Fruit fly (Drosophila melanogaster) whole organism, embryonic: ENCODE measurements around the gene CG18581.

ENCODE experiments used
- B-H1 ChIP-seq: fragments of 200-800 bp; sonication (Bioruptor generic); IDR thresholded peaks from 3 replicates; pipeline ENCODE4 v1.3.6; 2022; ENCODE audit warnings: missing biosample characterization, missing genetic modification characterization
- Bdp1 ChIP-seq: fragments of 200-800 bp; sonication (Bioruptor generic); optimal IDR thresholded peaks from 3 replicates; lab custom pipeline; 2016; ENCODE audit warnings: missing biosample characterization, missing genetic modification characterization
- CG10543 ChIP-seq: fragments of 200-800 bp; sonication (Bioruptor generic); optimal IDR thresholded peaks from 3 replicates; lab custom pipeline; 2017; ENCODE audit warnings: missing biosample characterization, mild to moderate bottlenecking, missing genetic modification characterization, moderate library complexity
- CG11085 ChIP-seq: fragments of 200-800 bp; sonication (Bioruptor generic); IDR thresholded peaks from 2 replicates; pipeline ENCODE4 v1.3.6; 2022; ENCODE audit warnings: missing biosample characterization, missing genetic modification characterization
- CG11247 ChIP-seq: fragments of 200-800 bp; sonication (Bioruptor generic); IDR thresholded peaks from 2 replicates; pipeline ENCODE4 v1.3.6; 2022; ENCODE audit warnings: missing biosample characterization, missing genetic modification characterization
- CG13287 ChIP-seq: fragments of 200-800 bp; sonication (Bioruptor generic); IDR thresholded peaks from 2 replicates; pipeline ENCODE4 v1.3.6; 2022; ENCODE audit warnings: missing biosample characterization, missing genetic modification characterization; ENCODE audit not compliant: partially characterized antibody
- CG14014 ChIP-seq: fragments of 200-800 bp; sonication (Bioruptor generic); IDR thresholded peaks from 2 replicates; pipeline ENCODE4 v1.3.6; 2022; ENCODE audit warnings: missing biosample characterization, missing genetic modification characterization
- CG14441 ChIP-seq: fragments of 200-800 bp; sonication (Bioruptor generic); IDR thresholded peaks from 2 replicates; pipeline ENCODE4 v1.3.6; 2022; ENCODE audit warnings: missing biosample characterization, missing genetic modification characterization
- CG1602 ChIP-seq: fragments of 200-800 bp; sonication (Bioruptor generic); optimal IDR thresholded peaks from 3 replicates; lab custom pipeline; 2016; ENCODE audit warnings: missing biosample characterization, missing genetic modification characterization
- CG17385 ChIP-seq: fragments of 200-800 bp; sonication (Bioruptor generic); optimal IDR thresholded peaks from 3 replicates; lab custom pipeline; 2018; ENCODE audit warnings: missing biosample characterization, mild to moderate bottlenecking, missing genetic modification characterization
- CG17829 ChIP-seq: fragments of 200-800 bp; optimal IDR thresholded peaks from 2 replicates; lab custom pipeline; 2019; ENCODE audit warnings: missing biosample characterization, mild to moderate bottlenecking, missing genetic modification characterization, moderate library complexity
- CG18764 ChIP-seq: fragments of 200-800 bp; sonication (Bioruptor generic); optimal IDR thresholded peaks from 3 replicates; lab custom pipeline; 2016; ENCODE audit warnings: missing biosample characterization, missing genetic modification characterization
- CG2678 ChIP-seq: fragments of 200-800 bp; sonication (Bioruptor generic); optimal IDR thresholded peaks from 3 replicates; lab custom pipeline; 2019; ENCODE audit warnings: missing biosample characterization, mild to moderate bottlenecking, missing genetic modification characterization, moderate library complexity
- CG31365 ChIP-seq: fragments of 200-800 bp; sonication (Bioruptor generic); optimal IDR thresholded peaks from 2 replicates; lab custom pipeline; 2018; ENCODE audit warnings: missing biosample characterization, mild to moderate bottlenecking, missing genetic modification characterization
- CG32532 ChIP-seq: fragments of 200-800 bp; sonication (Bioruptor generic); IDR thresholded peaks from 2 replicates; pipeline ENCODE4 v1.3.6; 2022; ENCODE audit warnings: missing biosample characterization, missing genetic modification characterization
- CG3995 ChIP-seq: fragments of 200-800 bp; sonication (Bioruptor generic); optimal IDR thresholded peaks from 3 replicates; lab custom pipeline; 2016; ENCODE audit warnings: missing biosample characterization, missing genetic modification characterization
- CG43689 ChIP-seq: fragments of 200-800 bp; sonication (Bioruptor generic); IDR thresholded peaks from 2 replicates; pipeline ENCODE4 v1.3.6; 2022; ENCODE audit warnings: missing biosample characterization, missing genetic modification characterization
- CG4424 ChIP-seq: fragments of 200-800 bp; sonication (Bioruptor generic); optimal IDR thresholded peaks from 3 replicates; lab custom pipeline; 2016; ENCODE audit warnings: missing biosample characterization, missing genetic modification characterization
- CG4707 ChIP-seq: fragments of 200-800 bp; sonication (Bioruptor generic); optimal IDR thresholded peaks from 2 replicates; lab custom pipeline; 2018; ENCODE audit warnings: missing biosample characterization, mild to moderate bottlenecking, missing genetic modification characterization, moderate library complexity
- CG4730 ChIP-seq: fragments of 200-800 bp; sonication (Bioruptor generic); IDR thresholded peaks from 2 replicates; pipeline ENCODE4 v1.3.6; 2022; ENCODE audit warnings: missing biosample characterization, missing genetic modification characterization
- CG6765 ChIP-seq: fragments of 200-800 bp; sonication (Bioruptor generic); optimal IDR thresholded peaks from 3 replicates; lab custom pipeline; 2017; ENCODE audit warnings: missing biosample characterization, mild to moderate bottlenecking, missing genetic modification characterization
- CG6813 ChIP-seq: fragments of 200-800 bp; sonication (Bioruptor generic); optimal IDR thresholded peaks from 2 replicates; lab custom pipeline; 2017; ENCODE audit warnings: missing biosample characterization, missing genetic modification characterization, mild to moderate bottlenecking, moderate library complexity, missing genetic modification reagents
- CG8388 ChIP-seq: fragments of 200-800 bp; sonication (Bioruptor generic); optimal IDR thresholded peaks from 2 replicates; lab custom pipeline; 2019; ENCODE audit warnings: missing biosample characterization, mild to moderate bottlenecking, missing genetic modification characterization, moderate library complexity
- CG9876 ChIP-seq: fragments of 200-800 bp; sonication (Bioruptor generic); optimal IDR thresholded peaks from 2 replicates; lab custom pipeline; 2016; ENCODE audit warnings: missing biosample characterization, missing genetic modification characterization
- Dek ChIP-seq: fragments of 200-800 bp; sonication (Bioruptor generic); optimal IDR thresholded peaks from 3 replicates; lab custom pipeline; 2019; ENCODE audit warnings: missing biosample characterization, mild to moderate bottlenecking, missing genetic modification characterization, moderate library complexity
- Elba2 ChIP-seq: fragments of 200-800 bp; sonication (Bioruptor generic); optimal IDR thresholded peaks from 3 replicates; lab custom pipeline; 2016; ENCODE audit warnings: missing biosample characterization, missing genetic modification characterization
- HLH54F ChIP-seq: fragments of 200-800 bp; sonication (Bioruptor generic); optimal IDR thresholded peaks from 3 replicates; lab custom pipeline; 2016; ENCODE audit warnings: missing biosample characterization, missing genetic modification characterization
- Hand ChIP-seq: fragments of 200-800 bp; sonication (Bioruptor generic); optimal IDR thresholded peaks from 2 replicates; lab custom pipeline; 2017; ENCODE audit warnings: mild to moderate bottlenecking, missing biosample characterization, missing genetic modification reagents, missing genetic modification characterization
- Hr39 ChIP-seq: fragments of >200 bp; optimal IDR thresholded peaks from 2 replicates; lab custom pipeline; 2017
- NC2α ChIP-seq: fragments of 200-800 bp; sonication (Bioruptor generic); optimal IDR thresholded peaks from 2 replicates; lab custom pipeline; 2016; ENCODE audit warnings: missing biosample characterization, missing genetic modification characterization
- NK7.1 ChIP-seq: fragments of 200-800 bp; sonication (Bioruptor generic); optimal IDR thresholded peaks from 3 replicates; lab custom pipeline; 2016; ENCODE audit warnings: missing biosample characterization, missing genetic modification characterization
- Scr ChIP-seq: fragments of 200-800 bp; sonication (Bioruptor generic); IDR thresholded peaks from 2 replicates; pipeline ENCODE4 v1.3.6; 2022; ENCODE audit warnings: missing biosample characterization, missing genetic modification characterization; ENCODE audit not compliant: partially characterized antibody
- TFAM ChIP-seq: fragments of 200-800 bp; sonication (Bioruptor generic); optimal IDR thresholded peaks from 2 replicates; lab custom pipeline; 2017; ENCODE audit warnings: missing biosample characterization, missing genetic modification characterization, inconsistent platforms
- bbx ChIP-seq: fragments of 200-800 bp; sonication (Bioruptor generic); IDR thresholded peaks from 2 replicates; pipeline ENCODE4 v1.3.6; 2022; ENCODE audit warnings: missing biosample characterization, missing genetic modification characterization; ENCODE audit not compliant: partially characterized antibody
- crol ChIP-seq: fragments of 200-800 bp; sonication (Bioruptor generic); IDR thresholded peaks from 2 replicates; pipeline ENCODE4 v1.3.6; 2022; ENCODE audit warnings: missing biosample characterization, missing genetic modification characterization
- eve ChIP-seq, 2 experiments: fragments of >200 bp; optimal IDR thresholded peaks; 2 replicates each; lab custom pipeline; 2017; ENCODE audit warnings: missing biosample characterization in 2 of 2, missing genetic modification characterization in 2 of 2
- eyg ChIP-seq: fragments of 200-800 bp; sonication (Bioruptor generic); optimal IDR thresholded peaks from 3 replicates; lab custom pipeline; 2016; ENCODE audit warnings: missing biosample characterization, missing genetic modification characterization
- fd102C ChIP-seq: fragments of 200-800 bp; sonication (Bioruptor generic); optimal IDR thresholded peaks from 2 replicates; lab custom pipeline; 2018; ENCODE audit warnings: missing biosample characterization, mild to moderate bottlenecking, missing genetic modification characterization, moderate library complexity
- fd96Cb ChIP-seq: fragments of 200-800 bp; sonication (Bioruptor generic); optimal IDR thresholded peaks from 2 replicates; lab custom pipeline; 2018; ENCODE audit warnings: missing biosample characterization, mild to moderate bottlenecking, missing genetic modification characterization, moderate library complexity
- fru ChIP-seq: fragments of >200 bp; optimal IDR thresholded peaks from 2 replicates; lab custom pipeline; 2017
- insv ChIP-seq, 2 experiments: fragments of 200-800 bp; sonication (Bioruptor generic); optimal IDR thresholded peaks; 3 replicates each; lab custom pipeline; 2016 to 2018; ENCODE audit warnings: missing biosample characterization in 2 of 2, missing genetic modification characterization in 2 of 2
- jing ChIP-seq: fragments of 200-800 bp; sonication (Bioruptor generic); optimal IDR thresholded peaks from 2 replicates; lab custom pipeline; 2018; ENCODE audit warnings: missing biosample characterization, mild to moderate bottlenecking, missing genetic modification characterization
- maf-S ChIP-seq: fragments of 200-800 bp; sonication (Bioruptor generic); optimal IDR thresholded peaks from 2 replicates; lab custom pipeline; 2016; ENCODE audit warnings: missing biosample characterization, missing genetic modification characterization
- otp ChIP-seq: fragments of 200-800 bp; sonication (Bioruptor generic); IDR thresholded peaks from 3 replicates; pipeline ENCODE4, ENCODE4 v1.3.6; 2022; ENCODE audit warnings: missing biosample characterization, missing genetic modification characterization
- pfk ChIP-seq: fragments of 200-800 bp; sonication (Bioruptor generic); optimal IDR thresholded peaks from 2 replicates; lab custom pipeline; 2018; ENCODE audit warnings: missing biosample characterization, mild to moderate bottlenecking, missing genetic modification characterization, moderate library complexity
- pnt ChIP-seq: fragments of 200-800 bp; sonication (Bioruptor generic); optimal IDR thresholded peaks from 3 replicates; lab custom pipeline; 2016; ENCODE audit warnings: missing biosample characterization, missing genetic modification characterization
- sens ChIP-seq: fragments of 200-800 bp; sonication (Bioruptor generic); peaks from one replicate; lab custom pipeline; 2016; ENCODE audit warnings: missing biosample characterization, missing genetic modification characterization
- sna ChIP-seq: fragments of 200-800 bp; sonication (Bioruptor generic); IDR thresholded peaks from 2 replicates; pipeline ENCODE4 v1.3.6; 2022; ENCODE audit warnings: missing biosample characterization, missing genetic modification characterization; ENCODE audit not compliant: partially characterized antibody
- sqz ChIP-seq: fragments of 200-800 bp; sonication (Bioruptor generic); optimal IDR thresholded peaks from 3 replicates; lab custom pipeline; 2018; ENCODE audit warnings: missing biosample characterization, mild to moderate bottlenecking, missing genetic modification characterization
- twi ChIP-seq: fragments of 200-800 bp; optimal IDR thresholded peaks from 2 replicates; lab custom pipeline; 2019; ENCODE audit warnings: missing biosample characterization, mild to moderate bottlenecking, missing genetic modification characterization, moderate library complexity
- usp ChIP-seq: fragments of >200 bp; optimal IDR thresholded peaks from 2 replicates; lab custom pipeline; 2017; ENCODE audit warnings: missing biosample characterization, missing genetic modification characterization

CG18581 gene

dm6 chr3L:15094589-15095288, 44.7 kb upstream of the CG18581 start, which contains the start of the genes sstn, Plp and GlyRS (continued):
- TF ChIP-seq CG11085 (GFP tag; lab: Robert Waterston, UW): no peak
- TF ChIP-seq CG4730 (GFP tag; lab: Robert Waterston, UW): no peak
- peak; percentile 26 for TF ChIP-seq CG1602
- peak; percentile 28; the same call in 1 of the 2 replicates for TF ChIP-seq crol (GFP tag; lab: Robert Waterston, UW)
- peak in 1 of 2 experiments; percentile 8 for TF ChIP-seq insv (GFP tag; optimal IDR thresholded peaks at IDR 0.05; lab: Kevin White, UChicago)
- TF ChIP-seq CG4424: peak; percentile 34
- no peak for TF ChIP-seq fd102C (GFP tag; lab: Kevin White, UChicago)
- peak; percentile 46 for TF ChIP-seq CG10543 (GFP tag; lab: Kevin White, UChicago)
- TF ChIP-seq otp (GFP tag; lab: Robert Waterston, UW): no peak
- TF ChIP-seq jing (GFP tag; lab: Kevin White, UChicago): no peak
- peak; percentile 55 for TF ChIP-seq CG17829 (tag; lab: Kevin White, UChicago)
- no peak for TF ChIP-seq CG14014 (GFP tag; lab: Robert Waterston, UW)
- TF ChIP-seq Scr: peak; percentile 45
- no peak for TF ChIP-seq CG14441 (GFP tag; lab: Robert Waterston, UW)
- no peak for TF ChIP-seq eve (GFP tag; optimal IDR thresholded peaks at IDR 0.05; lab: Kevin White, UChicago)
- TF ChIP-seq TFAM: no peak
- no peak for TF ChIP-seq CG43689 (GFP tag; lab: Robert Waterston, UW)
- no peak for TF ChIP-seq CG6813 (GFP tag; lab: Kevin White, UChicago)
- TF ChIP-seq Elba2: peak; percentile 92
- TF ChIP-seq CG31365 (tag; lab: Kevin White, UChicago): no peak
- peak; percentile 69 for TF ChIP-seq bbx (GFP tag; lab: Robert Waterston, UW)
- no peak for TF ChIP-seq CG6765 (GFP tag; lab: Kevin White, UChicago)
- TF ChIP-seq CG32532 (GFP tag; lab: Robert Waterston, UW): no peak
- peak; percentile 24 for TF ChIP-seq Dek (tag; lab: Kevin White, UChicago)
- no peak for TF ChIP-seq HLH54F (GFP tag; lab: Kevin White, UChicago)
- no peak for TF ChIP-seq eyg
- peak; percentile 27 for TF ChIP-seq CG17385 (GFP tag; lab: Kevin White, UChicago)
- no peak for TF ChIP-seq NK7.1 (GFP tag; lab: Kevin White, UChicago)
- TF ChIP-seq NC2α (GFP tag; lab: Kevin White, UChicago): no peak
- TF ChIP-seq B-H1 (GFP tag; lab: Robert Waterston, UW): no peak
- TF ChIP-seq CG8388 (GFP tag; lab: Kevin White, UChicago): no peak
- TF ChIP-seq sna (GFP tag; lab: Robert Waterston, UW): peak; percentile 39
- peak; percentile 13 for TF ChIP-seq sqz (GFP tag; lab: Kevin White, UChicago)
- no peak for TF ChIP-seq Hr39 (lab: Kevin White, UChicago)
- no peak for TF ChIP-seq pnt (GFP tag; lab: Kevin White, UChicago)
- no peak for TF ChIP-seq maf-S (GFP tag; lab: Kevin White, UChicago)
- peak; percentile 98 for TF ChIP-seq CG3995 (GFP tag; lab: Kevin White, UChicago)
- TF ChIP-seq CG9876 (GFP tag; lab: Kevin White, UChicago): no peak
- no peak for TF ChIP-seq fd96Cb
- no peak for TF ChIP-seq Hand
- TF ChIP-seq CG2678 (tag; lab: Kevin White, UChicago): peak; percentile 61
- peak; percentile 26 for TF ChIP-seq twi (tag; lab: Kevin White, UChicago)
- TF ChIP-seq usp (GFP tag; lab: Kevin White, UChicago): no peak
- peak; percentile 60 for TF ChIP-seq sens (GFP tag; lab: Kevin White, UChicago)
- no peak for TF ChIP-seq pfk (GFP tag; lab: Kevin White, UChicago)
- TF ChIP-seq CG13287 (GFP tag; lab: Robert Waterston, UW): peak; percentile 50
- no peak for TF ChIP-seq CG4707 (GFP tag; lab: Kevin White, UChicago)
- no peak for TF ChIP-seq Bdp1 (GFP tag; lab: Kevin White, UChicago)
- no peak for TF ChIP-seq CG11247 (GFP tag; lab: Robert Waterston, UW)
- no peak for TF ChIP-seq fru
- TF ChIP-seq CG18764 (GFP tag; lab: Kevin White, UChicago): no peak
